Worm (Caenorhabditis elegans) whole organism, young adult: ENCODE data around the gene T23G7.3.

Experiments
- K12H6.12 ChIP-seq: fragments of 200-800 bp; sonication (Bioruptor generic); optimal IDR thresholded peaks from 2 replicates; lab custom pipeline; 2018; ENCODE audit warnings: mild to moderate bottlenecking, missing genetic modification characterization, missing compliant biosample characterization
- Y53F4B.3 ChIP-seq: fragments of 200-800 bp; sonication (Bioruptor generic); IDR thresholded peaks from 2 replicates; pipeline ENCODE4 v1.3.6; 2022; ENCODE audit warnings: missing genetic modification reagents, missing genetic modification characterization, missing compliant biosample characterization
- ama-1 ChIP-seq, 3 experiments: fragments of 150-350 bp in 1 of 3; sonication (generic microtip) in 2 of 3; optimal IDR thresholded peaks; 2 replicates each; lab custom pipeline; 2014 to 2018; ENCODE audit warnings: missing biosample characterization in 2 of 3, missing genetic modification characterization in 2 of 3, missing genetic modification reagents in 2 of 3
- atf-7 ChIP-seq: sonication (generic microtip); optimal IDR thresholded peaks from 2 replicates; lab custom pipeline; 2017; ENCODE audit warnings: mild to moderate bottlenecking, missing genetic modification characterization, missing compliant biosample characterization
- cebp-1 ChIP-seq, 2 experiments: fragments of 200-800 bp in 1 of 2; sonication (Bioruptor generic) in 1 of 2; sonication (generic microtip) in 1 of 2; IDR thresholded peaks in 1 of 2; optimal IDR thresholded peaks in 1 of 2; 2 replicates each; pipeline versions ENCODE4 v1.3.6 to Lab custom; 2017 to 2022; ENCODE audit warnings: missing compliant biosample characterization in 2 of 2, missing genetic modification characterization in 2 of 2, mild to moderate bottlenecking in 1 of 2, missing genetic modification reagents in 1 of 2, moderate library complexity in 1 of 2
- ceh-79 ChIP-seq: sonication (generic microtip); optimal IDR thresholded peaks from 2 replicates; lab custom pipeline; 2017; ENCODE audit warnings: mild to moderate bottlenecking, missing genetic modification characterization, missing compliant biosample characterization
- dox-1 ChIP-seq: fragments of 200-800 bp; sonication (Bioruptor generic); IDR thresholded peaks from 2 replicates; pipeline ENCODE4 v1.3.6; 2022; ENCODE audit warnings: missing genetic modification reagents, missing genetic modification characterization, missing compliant biosample characterization
- ets-4 ChIP-seq: fragments of 200-800 bp; sonication (Bioruptor generic); optimal IDR thresholded peaks from 2 replicates; lab custom pipeline; 2018; ENCODE audit warnings: mild to moderate bottlenecking, missing genetic modification characterization, missing compliant biosample characterization
- hmg-20 ChIP-seq: fragments of 200-800 bp; sonication (Bioruptor generic); IDR thresholded peaks from 2 replicates; pipeline ENCODE4 v1.3.6; 2022; ENCODE audit warnings: missing genetic modification reagents, missing genetic modification characterization, missing compliant biosample characterization
- lin-26 ChIP-seq: fragments of 200-800 bp; sonication (Bioruptor generic); IDR thresholded peaks from 2 replicates; pipeline ENCODE4 v1.3.6; 2022; ENCODE audit warnings: missing genetic modification reagents, missing genetic modification characterization, missing compliant biosample characterization
- lin-40 ChIP-seq: sonication (generic microtip); optimal IDR thresholded peaks from 2 replicates; lab custom pipeline; 2016; ENCODE audit warnings: missing genetic modification characterization, mild to moderate bottlenecking, missing compliant biosample characterization, missing genotype, missing genetic modification reagents
- lsy-27 ChIP-seq: sonication (generic microtip); optimal IDR thresholded peaks from 2 replicates; lab custom pipeline; 2017; ENCODE audit warnings: missing genetic modification characterization, mild to moderate bottlenecking, missing compliant biosample characterization, antibody characterized with exemption, missing genotype, borderline replicate concordance; ENCODE audit not compliant: insufficient read depth
- nhr-80 ChIP-seq: sonication (generic microtip); optimal IDR thresholded peaks from 2 replicates; lab custom pipeline; 2016; ENCODE audit warnings: missing genetic modification characterization, missing compliant biosample characterization
- pha-4 ChIP-seq: fragments of 150-350 bp; sonication (generic microtip); optimal IDR thresholded peaks from 2 replicates; lab custom pipeline; 2014; ENCODE audit warnings: missing biosample characterization, missing genetic modification reagents, missing genetic modification characterization
- rcor-1 ChIP-seq: fragments of 200-800 bp; sonication (Bioruptor generic); IDR thresholded peaks from 2 replicates; pipeline ENCODE4 v1.3.6; 2022; ENCODE audit warnings: missing genetic modification reagents, missing genetic modification characterization, missing compliant biosample characterization
- rec-8 ChIP-seq, 2 experiments: sonication (generic microtip); optimal IDR thresholded peaks; 2 replicates each; lab custom pipeline; 2016; ENCODE audit warnings: mild to moderate bottlenecking in 2 of 2, missing genetic modification characterization in 2 of 2, missing genetic modification reagents in 2 of 2, missing genotype in 2 of 2, missing biosample characterization in 1 of 2, missing compliant biosample characterization in 1 of 2, moderate library complexity in 1 of 2
- rpc-1 ChIP-seq, 2 experiments: fragments of 150-350 bp in 1 of 2; sonication (generic microtip) in 1 of 2; optimal IDR thresholded peaks; 2 replicates each; lab custom pipeline; 2014 to 2018; ENCODE audit warnings: missing biosample characterization in 1 of 2, missing genetic modification characterization in 1 of 2, missing genetic modification reagents in 1 of 2, missing genotype in 1 of 2
- snpc-1.1 ChIP-seq: sonication (generic microtip); optimal IDR thresholded peaks from 2 replicates; lab custom pipeline; 2017; ENCODE audit warnings: missing genetic modification characterization, mild to moderate bottlenecking, missing compliant biosample characterization, antibody characterized with exemption, moderate library complexity, missing genotype, missing genetic modification reagents; ENCODE audit not compliant: insufficient read depth
- unc-62 ChIP-seq: fragments of 150-350 bp; optimal IDR thresholded peaks from 2 replicates; lab custom pipeline; 2014; ENCODE audit warnings: missing biosample characterization, missing genetic modification reagents, missing genetic modification characterization
- ztf-3 ChIP-seq: fragments of 200-800 bp; sonication (Bioruptor generic); optimal IDR thresholded peaks from 2 replicates; lab custom pipeline; 2018; ENCODE audit warnings: mild to moderate bottlenecking, missing genetic modification characterization, missing compliant biosample characterization

Gene T23G7.3

DNA sequence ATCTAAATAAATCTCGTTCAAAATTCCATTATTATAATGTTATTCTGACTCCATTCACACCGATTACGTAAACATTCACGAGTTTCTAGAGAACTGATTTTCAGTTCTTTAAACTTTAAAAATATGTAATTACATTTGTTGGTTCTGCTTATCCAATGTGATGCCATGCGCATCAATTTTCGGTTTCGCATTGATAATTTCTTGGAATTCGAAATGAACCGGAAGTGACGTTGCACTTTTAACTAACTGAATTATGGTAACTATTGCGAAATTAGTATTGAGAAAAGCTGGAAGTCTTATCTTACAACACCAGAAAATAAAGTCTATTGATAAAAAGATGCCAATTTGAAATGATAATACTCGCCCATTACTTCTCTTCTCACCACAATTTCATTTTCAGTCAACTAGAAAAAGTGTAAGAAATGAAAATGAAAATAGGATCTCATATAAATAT is 49.8 kb downstream of the T23G7.3 start:
- TF ChIP-seq nhr-80, result peak; percentile 57
- no peak for TF ChIP-seq pha-4
- no peak for TF ChIP-seq lin-26 (GFP tag; lab: Robert Waterston, UW)
- no peak for TF ChIP-seq lsy-27 (tag; lab: Kevin White, UChicago)
- TF ChIP-seq ztf-3 (GFP tag; lab: Kevin White, UChicago), result no peak
- no peak for TF ChIP-seq snpc-1.1 (tag; lab: Kevin White, UChicago)
- peak; percentile 85 for TF ChIP-seq cebp-1 (GFP tag; IDR thresholded peaks at IDR 0.05; lab: Robert Waterston, UW)
- peak; percentile 93 for TF ChIP-seq cebp-1 (tag; optimal IDR thresholded peaks at IDR 0.05; lab: Kevin White, UChicago)
- TF ChIP-seq Y53F4B.3, result no peak
- TF ChIP-seq lin-40 (tag; lab: Kevin White, UChicago), result peak; percentile 10
- peak; percentile 7 for TF ChIP-seq unc-62
- no peak for TF ChIP-seq rec-8 (tag; optimal IDR thresholded peaks at IDR 0.05; lab: Kevin White, UChicago)
- peak; percentile 34 for TF ChIP-seq atf-7 (tag; lab: Kevin White, UChicago)
- TF ChIP-seq ama-1 (optimal IDR thresholded peaks at IDR 0.05; lab: Kevin White, UChicago), result no peak
- TF ChIP-seq ama-1 (GFP tag; optimal IDR thresholded peaks at IDR 0.05; lab: Kevin White, UChicago), result peak in 1 of 2 experiments; percentile 7
- TF ChIP-seq rcor-1, result no peak
- TF ChIP-seq rpc-1 (optimal IDR thresholded peaks at IDR 0.05; lab: Kevin White, UChicago), result no peak
- TF ChIP-seq rpc-1 (tag; optimal IDR thresholded peaks at IDR 0.05; lab: Kevin White, UChicago), result no peak

DNA sequence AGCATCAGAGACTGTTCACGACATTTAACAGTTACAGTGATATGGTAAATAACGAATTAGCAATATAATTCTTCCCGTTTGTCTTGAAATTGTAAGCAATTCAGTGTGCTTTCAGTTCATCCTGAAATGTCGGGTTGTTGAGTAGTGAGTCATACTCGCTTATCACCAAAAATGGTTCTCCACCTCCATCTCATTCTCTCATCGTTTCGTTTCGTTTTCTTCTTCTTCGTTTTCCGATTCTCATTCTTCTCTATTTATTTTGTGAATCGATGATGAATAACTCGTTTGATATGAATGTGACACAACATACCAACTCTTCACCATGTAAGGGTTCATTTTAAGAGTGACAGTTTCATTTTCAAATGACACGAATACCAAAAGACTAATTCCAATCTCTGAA is 51.2 kb downstream of the T23G7.3 start:
- TF ChIP-seq K12H6.12 (no peak), dox-1 (GFP tag; lab: Robert Waterston, UW) (peak; percentile 16; the same call in 1 of the 2 replicates), ceh-79 (tag; lab: Kevin White, UChicago) (no peak), ets-4 (GFP tag; lab: Kevin White, UChicago) (peak; percentile 33), nhr-80 (peak; percentile 84), hmg-20 (GFP tag; lab: Robert Waterston, UW) (no peak)
